Worm (Caenorhabditis elegans) whole organism, late embryonic: ENCODE measurements around the gene C13A10.2.

ENCODE experiments used
- C38D4.7 ChIP-seq: fragments of 200-800 bp; sonication (Bioruptor generic); optimal IDR thresholded peaks from 2 replicates; lab custom pipeline; 2018; ENCODE audit warnings: mild to moderate bottlenecking, missing genetic modification characterization, moderate library complexity, missing compliant biosample characterization
- F13H6.1 ChIP-seq: sonication (generic microtip); optimal IDR thresholded peaks from 2 replicates; lab custom pipeline; 2016; ENCODE audit warnings: missing genetic modification characterization, missing compliant biosample characterization
- K02D7.2 ChIP-seq: sonication (generic microtip); optimal IDR thresholded peaks from 2 replicates; lab custom pipeline; 2017; ENCODE audit warnings: mild to moderate bottlenecking, missing genetic modification characterization, missing compliant biosample characterization
- K09A11.1 ChIP-seq: sonication (generic microtip); optimal IDR thresholded peaks from 2 replicates; lab custom pipeline; 2017; ENCODE audit warnings: antibody characterized with exemption, mild to moderate bottlenecking, missing genetic modification characterization, missing compliant biosample characterization; ENCODE audit not compliant: insufficient read depth
- Y22D7AL.16 ChIP-seq: sonication (generic microtip); optimal IDR thresholded peaks from 2 replicates; lab custom pipeline; 2016; ENCODE audit warnings: missing genetic modification characterization, missing compliant biosample characterization
- ceh-14 ChIP-seq: sonication (generic microtip); optimal IDR thresholded peaks from 2 replicates; lab custom pipeline; 2016; ENCODE audit warnings: missing genotype, missing genetic modification characterization, missing compliant biosample characterization
- ceh-19 ChIP-seq: fragments of 200-800 bp; sonication (Bioruptor generic); optimal IDR thresholded peaks from 2 replicates; lab custom pipeline; 2018; ENCODE audit warnings: mild to moderate bottlenecking, missing genetic modification characterization, missing compliant biosample characterization
- ceh-2 ChIP-seq: sonication (generic microtip); optimal IDR thresholded peaks from 2 replicates; lab custom pipeline; 2016; ENCODE audit warnings: missing genotype, missing genetic modification characterization, missing compliant biosample characterization
- ceh-22 ChIP-seq: sonication (generic microtip); optimal IDR thresholded peaks from 2 replicates; lab custom pipeline; 2017; ENCODE audit warnings: missing biosample characterization, missing genetic modification characterization
- ceh-24 ChIP-seq: sonication (generic microtip); optimal IDR thresholded peaks from 2 replicates; lab custom pipeline; 2016; ENCODE audit warnings: mild to moderate bottlenecking, missing genetic modification characterization, missing compliant biosample characterization
- ceh-34 ChIP-seq: sonication (generic microtip); optimal IDR thresholded peaks from 2 replicates; lab custom pipeline; 2016; ENCODE audit warnings: mild to moderate bottlenecking, missing genetic modification characterization, missing compliant biosample characterization
- ceh-45 ChIP-seq: fragments of 200-800 bp; sonication (Bioruptor generic); IDR thresholded peaks from 2 replicates; pipeline ENCODE4 v1.3.6; 2022; ENCODE audit warnings: missing genetic modification reagents, missing genetic modification characterization, missing compliant biosample characterization
- ceh-48 ChIP-seq: sonication (generic microtip); optimal IDR thresholded peaks from 2 replicates; lab custom pipeline; 2016; ENCODE audit warnings: missing genetic modification characterization, inconsistent platforms, missing compliant biosample characterization
- ceh-6 ChIP-seq: fragments of 200-800 bp; sonication (Bioruptor generic); optimal IDR thresholded peaks from 2 replicates; lab custom pipeline; 2018; ENCODE audit warnings: mild to moderate bottlenecking, missing genetic modification characterization, missing compliant biosample characterization
- ceh-9 ChIP-seq: sonication (generic microtip); optimal IDR thresholded peaks from 2 replicates; lab custom pipeline; 2016; ENCODE audit warnings: mild to moderate bottlenecking, missing genetic modification characterization, inconsistent platforms, missing compliant biosample characterization
- che-1 ChIP-seq: sonication (generic microtip); optimal IDR thresholded peaks from 2 replicates; lab custom pipeline; 2016; ENCODE audit warnings: mild to moderate bottlenecking, missing genetic modification characterization, missing compliant biosample characterization
- dmd-4 ChIP-seq: sonication (generic microtip); optimal IDR thresholded peaks from 2 replicates; lab custom pipeline; 2016; ENCODE audit warnings: borderline replicate concordance, missing genetic modification characterization, missing compliant biosample characterization
- dve-1 ChIP-seq: sonication (generic microtip); optimal IDR thresholded peaks from 2 replicates; lab custom pipeline; 2017; ENCODE audit warnings: antibody characterized with exemption, mild to moderate bottlenecking, missing genetic modification characterization, missing compliant biosample characterization
- elt-2 ChIP-seq: sonication (generic microtip); optimal IDR thresholded peaks from 2 replicates; lab custom pipeline; 2016; ENCODE audit warnings: missing genetic modification reagents, missing genetic modification characterization, missing compliant biosample characterization
- eyg-1 ChIP-seq: sonication (generic microtip); optimal IDR thresholded peaks from 2 replicates; lab custom pipeline; 2016; ENCODE audit warnings: missing genotype, missing genetic modification characterization, missing compliant biosample characterization
- fax-1 ChIP-seq: sonication (generic microtip); optimal IDR thresholded peaks from 2 replicates; lab custom pipeline; 2016; ENCODE audit warnings: missing genotype, missing genetic modification characterization, missing compliant biosample characterization
- fkh-6 ChIP-seq: sonication (generic microtip); optimal IDR thresholded peaks from 2 replicates; lab custom pipeline; 2016; ENCODE audit warnings: missing genetic modification characterization, missing compliant biosample characterization
- hlh-13 ChIP-seq: fragments of 200-800 bp; sonication (Bioruptor generic); optimal IDR thresholded peaks from 2 replicates; lab custom pipeline; 2018; ENCODE audit warnings: mild to moderate bottlenecking, missing genetic modification characterization, missing compliant biosample characterization
- hlh-15 ChIP-seq: sonication (generic microtip); optimal IDR thresholded peaks from 2 replicates; lab custom pipeline; 2016; ENCODE audit warnings: missing genetic modification characterization, missing compliant biosample characterization
- hlh-6 ChIP-seq: sonication (generic microtip); optimal IDR thresholded peaks from 2 replicates; lab custom pipeline; 2016; ENCODE audit warnings: missing genotype, missing genetic modification characterization, missing compliant biosample characterization
- hlh-8 ChIP-seq: sonication (generic microtip); optimal IDR thresholded peaks from 2 replicates; lab custom pipeline; 2016; ENCODE audit warnings: missing genotype, missing genetic modification characterization, missing compliant biosample characterization
- lim-6 ChIP-seq: sonication (generic microtip); optimal IDR thresholded peaks from 2 replicates; lab custom pipeline; 2016; ENCODE audit warnings: missing genetic modification characterization, missing compliant biosample characterization
- lin-11 ChIP-seq: fragments of 200-800 bp; sonication (Bioruptor generic); optimal IDR thresholded peaks from 2 replicates; lab custom pipeline; 2018; ENCODE audit warnings: mild to moderate bottlenecking, missing genetic modification characterization, missing compliant biosample characterization
- madf-2 ChIP-seq: sonication (generic microtip); optimal IDR thresholded peaks from 2 replicates; lab custom pipeline; 2017; ENCODE audit warnings: missing genetic modification characterization, missing compliant biosample characterization
- mec-3 ChIP-seq: sonication (generic microtip); optimal IDR thresholded peaks from 2 replicates; lab custom pipeline; 2016; ENCODE audit warnings: borderline replicate concordance, missing genetic modification characterization, missing compliant biosample characterization
- nfya-1 ChIP-seq: sonication (generic microtip); optimal IDR thresholded peaks from 2 replicates; lab custom pipeline; 2017; ENCODE audit warnings: missing genetic modification characterization, mild to moderate bottlenecking, missing compliant biosample characterization, antibody characterized with exemption, moderate library complexity
- nhr-11 ChIP-seq: fragments of 150-350 bp; optimal IDR thresholded peaks from 2 replicates; lab custom pipeline; 2014; ENCODE audit warnings: missing biosample characterization, missing genetic modification characterization
- nhr-232 ChIP-seq: sonication (generic microtip); optimal IDR thresholded peaks from 2 replicates; lab custom pipeline; 2016; ENCODE audit warnings: missing genetic modification characterization, missing compliant biosample characterization
- odd-2 ChIP-seq: sonication (generic microtip); optimal IDR thresholded peaks from 2 replicates; lab custom pipeline; 2017; ENCODE audit warnings: antibody characterized with exemption, mild to moderate bottlenecking, missing genetic modification characterization, missing compliant biosample characterization
- pag-3 ChIP-seq: sonication (generic microtip); optimal IDR thresholded peaks from 2 replicates; lab custom pipeline; 2016; ENCODE audit warnings: missing compliant biosample characterization, missing genetic modification characterization, borderline replicate concordance
- pat-9 ChIP-seq: fragments of 200-800 bp; sonication (Bioruptor generic); optimal IDR thresholded peaks from 2 replicates; lab custom pipeline; 2018; ENCODE audit warnings: mild to moderate bottlenecking, missing genetic modification characterization, moderate library complexity, missing compliant biosample characterization
- pha-2 ChIP-seq: sonication (generic microtip); optimal IDR thresholded peaks from 2 replicates; lab custom pipeline; 2017; ENCODE audit warnings: mild to moderate bottlenecking, missing genetic modification characterization, missing compliant biosample characterization
- pha-4 ChIP-seq: fragments of 150-350 bp; optimal IDR thresholded peaks from 2 replicates; lab custom pipeline; 2018; ENCODE audit warnings: missing biosample characterization, missing genetic modification reagents, missing genetic modification characterization
- pqm-1 ChIP-seq: sonication (generic microtip); optimal IDR thresholded peaks from 2 replicates; lab custom pipeline; 2016; ENCODE audit warnings: missing genetic modification characterization, missing compliant biosample characterization
- pros-1 ChIP-seq: fragments of 150-350 bp; optimal IDR thresholded peaks from 2 replicates; lab custom pipeline; 2014; ENCODE audit warnings: missing biosample characterization, missing genetic modification reagents, missing genetic modification characterization
- ref-2 ChIP-seq: sonication (generic microtip); optimal IDR thresholded peaks from 2 replicates; lab custom pipeline; 2016; ENCODE audit warnings: missing genetic modification characterization, missing compliant biosample characterization
- rnt-1 ChIP-seq: sonication (generic microtip); optimal IDR thresholded peaks from 2 replicates; lab custom pipeline; 2016; ENCODE audit warnings: missing genetic modification characterization, missing compliant biosample characterization
- sox-2 ChIP-seq: fragments of 200-800 bp; sonication (Bioruptor generic); IDR thresholded peaks from 2 replicates; pipeline ENCODE4 v1.3.6; 2022; ENCODE audit warnings: missing genetic modification reagents, missing genetic modification characterization, missing compliant biosample characterization
- syd-9 ChIP-seq: sonication (generic microtip); optimal IDR thresholded peaks from 2 replicates; lab custom pipeline; 2016; ENCODE audit warnings: mild to moderate bottlenecking, missing genetic modification characterization, moderate library complexity, missing compliant biosample characterization
- tbx-2 ChIP-seq: sonication (generic microtip); optimal IDR thresholded peaks from 2 replicates; lab custom pipeline; 2016; ENCODE audit warnings: missing genetic modification characterization, missing compliant biosample characterization
- tbx-7 ChIP-seq: sonication (generic microtip); optimal IDR thresholded peaks from 2 replicates; lab custom pipeline; 2016; ENCODE audit warnings: missing genotype, missing genetic modification characterization, missing compliant biosample characterization
- ttx-3 ChIP-seq: sonication (generic microtip); optimal IDR thresholded peaks from 2 replicates; lab custom pipeline; 2016; ENCODE audit warnings: missing genetic modification reagents, missing genetic modification characterization, missing compliant biosample characterization
- unc-3 ChIP-seq, 2 experiments: fragments of 200-800 bp in 1 of 2; sonication (Bioruptor generic) in 1 of 2; sonication (generic microtip) in 1 of 2; conservative IDR thresholded peaks in 1 of 2; optimal IDR thresholded peaks in 1 of 2; 2 replicates each; pipeline versions ENCODE4 v1.3.6 to Lab custom; 2016 to 2022; ENCODE audit warnings: missing compliant biosample characterization in 2 of 2, missing genetic modification characterization in 2 of 2, missing genetic modification reagents in 1 of 2
- unc-55 ChIP-seq: sonication (generic microtip); optimal IDR thresholded peaks from 2 replicates; lab custom pipeline; 2017; ENCODE audit warnings: missing biosample characterization, missing genetic modification reagents, missing genetic modification characterization
- unc-86 ChIP-seq: sonication (generic microtip); optimal IDR thresholded peaks from 2 replicates; lab custom pipeline; 2016; ENCODE audit warnings: missing genetic modification characterization, missing compliant biosample characterization
- zip-5 ChIP-seq: sonication (generic microtip); optimal IDR thresholded peaks from 2 replicates; lab custom pipeline; 2016; ENCODE audit warnings: missing genetic modification characterization, missing compliant biosample characterization
- ztf-16 ChIP-seq: sonication (generic microtip); optimal IDR thresholded peaks from 2 replicates; lab custom pipeline; 2017; ENCODE audit warnings: missing genetic modification characterization, missing compliant biosample characterization

Gene C13A10.2

DNA sequence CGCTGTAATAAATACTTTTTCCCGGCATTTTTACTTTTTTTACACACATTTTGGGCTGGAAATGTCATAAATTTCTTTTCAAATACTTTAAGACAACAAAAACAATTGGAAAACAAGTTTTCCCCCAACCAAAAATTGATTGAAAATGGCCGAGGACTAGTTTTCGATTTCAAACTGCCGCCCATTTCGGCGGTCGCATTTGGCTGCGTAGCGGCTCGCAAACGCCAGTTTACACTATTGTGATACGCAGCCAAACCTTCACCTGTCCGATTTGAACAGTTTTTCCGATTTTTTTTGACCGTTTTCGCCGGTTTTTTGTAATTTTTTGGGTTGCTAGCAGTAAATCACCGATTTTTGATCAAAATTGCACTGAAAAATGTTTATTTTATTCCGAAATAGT is 37.4 kb downstream of the C13A10.2 start:
- peak; percentile 13 for TF ChIP-seq pros-1
- TF ChIP-seq ztf-16 (tag; lab: Kevin White, UChicago), result peak; percentile 27
- peak; percentile 90 for TF ChIP-seq dve-1 (tag; lab: Kevin White, UChicago)
- TF ChIP-seq ttx-3, result peak; percentile 51
- peak; percentile 73 for TF ChIP-seq ceh-14 (tag; lab: Kevin White, UChicago)
- TF ChIP-seq hlh-6 (tag; lab: Kevin White, UChicago), result peak; percentile 13
- peak; percentile 7; the same call in 1 of the 2 replicates for TF ChIP-seq sox-2 (GFP tag; lab: Robert Waterston, UW)
- peak; percentile 80 for TF ChIP-seq ref-2 (tag; lab: Kevin White, UChicago)
- no peak for TF ChIP-seq fax-1 (tag; lab: Kevin White, UChicago)
- TF ChIP-seq nfya-1 (tag; lab: Kevin White, UChicago), result peak; percentile 93
- TF ChIP-seq K02D7.2 (tag; lab: Kevin White, UChicago), result no peak
- no peak for TF ChIP-seq hlh-8
- TF ChIP-seq elt-2 (tag; lab: Kevin White, UChicago), result peak; percentile 60
- peak; percentile 4 for TF ChIP-seq ceh-9 (tag; lab: Kevin White, UChicago)
- no peak for TF ChIP-seq dmd-4 (tag; lab: Kevin White, UChicago)
- TF ChIP-seq C38D4.7, result peak; percentile 58
- no peak for TF ChIP-seq pqm-1 (tag; lab: Kevin White, UChicago)
- peak; percentile 58 for TF ChIP-seq ceh-48 (tag; lab: Kevin White, UChicago)
- peak; percentile 66 for TF ChIP-seq ceh-2 (tag; lab: Kevin White, UChicago)
- TF ChIP-seq ceh-34 (tag; lab: Kevin White, UChicago), result peak; percentile 93
- TF ChIP-seq pha-2, result peak; percentile 60
- no peak for TF ChIP-seq hlh-13
- TF ChIP-seq che-1, result peak; percentile 70
- no peak for TF ChIP-seq ceh-24 (tag; lab: Kevin White, UChicago)
- peak; percentile 15 for TF ChIP-seq odd-2 (tag; lab: Kevin White, UChicago)
- 0 out of 2 replicates have a peak, but pooled peaks have one; percentile 35 for TF ChIP-seq ceh-45 (GFP tag; lab: Robert Waterston, UW)
- no peak for TF ChIP-seq eyg-1 (tag; lab: Kevin White, UChicago)
- no peak for TF ChIP-seq tbx-7 (tag; lab: Kevin White, UChicago)
- no peak for TF ChIP-seq unc-3 (GFP tag; conservative IDR thresholded peaks at IDR 0.05; lab: Robert Waterston, UW)
- TF ChIP-seq unc-3 (tag; optimal IDR thresholded peaks at IDR 0.05; lab: Kevin White, UChicago), result no peak
- peak; percentile 82 for TF ChIP-seq unc-55 (GFP tag; lab: Kevin White, UChicago)
- peak; percentile 20 for TF ChIP-seq lin-11 (tag; lab: Kevin White, UChicago)
- peak; percentile 78 for TF ChIP-seq ceh-19 (GFP tag; lab: Kevin White, UChicago)
- peak; percentile 68 for TF ChIP-seq madf-2 (tag; lab: Kevin White, UChicago)
- TF ChIP-seq tbx-2 (tag; lab: Kevin White, UChicago), result peak; percentile 91
- no peak for TF ChIP-seq fkh-6 (tag; lab: Kevin White, UChicago)
- peak; percentile 13 for TF ChIP-seq hlh-15 (tag; lab: Kevin White, UChicago)
- no peak for TF ChIP-seq zip-5 (tag; lab: Kevin White, UChicago)
- TF ChIP-seq F13H6.1 (tag; lab: Kevin White, UChicago), result peak; percentile 78
- peak; percentile 95 for TF ChIP-seq pat-9
- peak; percentile 81 for TF ChIP-seq unc-86 (tag; lab: Kevin White, UChicago)
- peak; percentile 61 for TF ChIP-seq syd-9 (tag; lab: Kevin White, UChicago)
- TF ChIP-seq rnt-1, result peak; percentile 90
- no peak for TF ChIP-seq ceh-22
- no peak for TF ChIP-seq pag-3 (tag; lab: Kevin White, UChicago)
- peak; percentile 45 for TF ChIP-seq Y22D7AL.16 (tag; lab: Kevin White, UChicago)
- TF ChIP-seq mec-3, result no peak
- peak; percentile 24 for TF ChIP-seq K09A11.1 (tag; lab: Kevin White, UChicago)
- TF ChIP-seq pha-4, result no peak
- TF ChIP-seq ceh-6 (GFP tag; lab: Kevin White, UChicago), result peak; percentile 53
- TF ChIP-seq nhr-232, result no peak
- TF ChIP-seq nhr-11, result no peak
- no peak for TF ChIP-seq lim-6 (tag; lab: Kevin White, UChicago)
